Fruit fly (Drosophila melanogaster): ENCODE data around the gene PIG-H.

The PIG-H gene

dm6 chr3R:7962778-7963494 is 36.7 kb upstream of the PIG-H start (continued):
- TF ChIP-seq Bgb (GFP tag; IDR thresholded peaks at IDR 0.05; ENCODE audit: partially characterized antibody) (no peak), Doc3 (GFP tag; IDR thresholded peaks at IDR 0.05; ENCODE audit: partially characterized antibody) (no peak), CG9437 (GFP tag; optimal IDR thresholded peaks at IDR 0.05) (peak; percentile 76), CG6689 (GFP tag; IDR thresholded peaks at IDR 0.05) (peak; percentile 40), CG6272 (GFP tag; IDR thresholded peaks at IDR 0.05) (0 out of 2 replicates have a peak, but pooled peaks have one; percentile 6), dan (GFP tag; IDR thresholded peaks at IDR 0.05) (no peak), CG9817 (tag; optimal IDR thresholded peaks at IDR 0.05) (no peak), prd (optimal IDR thresholded peaks at IDR 0.05) (no peak), prd (GFP tag; IDR thresholded peaks at IDR 0.05) (peak; percentile 55), Med (GFP tag) (peak; percentile 61), H2.0 (GFP tag; IDR thresholded peaks at IDR 0.05) (0 out of 2 replicates have a peak, but pooled peaks have one; percentile 18), Opbp (GFP tag; IDR thresholded peaks at IDR 0.05; ENCODE audit: partially characterized antibody) (0 out of 3 replicates have a peak, but pooled peaks have one; percentile 47), wdn (GFP tag; IDR thresholded peaks at IDR 0.05) (no peak), sisA (GFP tag; IDR thresholded peaks at IDR 0.05) (0 out of 2 replicates have a peak, but pooled peaks have one; percentile 39), CG13287 (GFP tag; IDR thresholded peaks at IDR 0.05; ENCODE audit: partially characterized antibody) (no peak), Awh (GFP tag; IDR thresholded peaks at IDR 0.05) (no peak), gt (GFP tag; IDR thresholded peaks at IDR 0.05) (no peak), CG8924 (tag; optimal IDR thresholded peaks at IDR 0.05) (peak; percentile 47), CG10462 (GFP tag; optimal IDR thresholded peaks at IDR 0.05) (peak; percentile 22), caup (GFP tag; optimal IDR thresholded peaks at IDR 0.05; ENCODE audit: severe bottlenecking) (no peak), HmgZ (tag; optimal IDR thresholded peaks at IDR 0.05) (no peak), tgo (GFP tag; IDR thresholded peaks at IDR 0.05) (no peak), CG10321 (GFP tag; IDR thresholded peaks at IDR 0.05) (no peak), nerfin-2 (GFP tag; IDR thresholded peaks at IDR 0.05; ENCODE audit: partially characterized antibody) (no peak), z (GFP tag; IDR thresholded peaks at IDR 0.05) (peak; percentile 62; the same call in 1 of the 3 replicates), Dref (GFP tag; IDR thresholded peaks at IDR 0.05) (no peak), CG13775 (GFP tag; optimal IDR thresholded peaks at IDR 0.05) (peak; percentile 66), CG8359 (GFP tag; optimal IDR thresholded peaks at IDR 0.05; ENCODE audit: borderline replicate concordance) (peak; percentile 19), CG8388 (GFP tag; optimal IDR thresholded peaks at IDR 0.05) (peak; percentile 53), Ssrp (tag; optimal IDR thresholded peaks at IDR 0.05) (no peak), disco-r (GFP tag; optimal IDR thresholded peaks at IDR 0.05) (no peak), YL-1 (GFP tag; optimal IDR thresholded peaks at IDR 0.05) (peak; percentile 7), CG17328 (GFP tag; IDR thresholded peaks at IDR 0.05) (peak; percentile 58; the same call in 1 of the 2 replicates), CG14710 (tag; optimal IDR thresholded peaks at IDR 0.05) (peak; percentile 78), amos (GFP tag; IDR thresholded peaks at IDR 0.05; ENCODE audit: partially characterized antibody) (no peak), Vsx1 (GFP tag; optimal IDR thresholded peaks at IDR 0.05) (no peak), unpg (GFP tag; optimal IDR thresholded peaks at IDR 0.05) (no peak), CG5180 (GFP tag; optimal IDR thresholded peaks at IDR 0.05) (peak; percentile 94), bab2 (GFP tag; optimal IDR thresholded peaks at IDR 0.05) (no peak), Mad (GFP tag; optimal IDR thresholded peaks at IDR 0.05) (no peak), CG18476 (GFP tag; optimal IDR thresholded peaks at IDR 0.05) (no peak), Blimp-1 (GFP tag; optimal IDR thresholded peaks at IDR 0.05) (peak; percentile 32), Xbp1 (GFP tag; optimal IDR thresholded peaks at IDR 0.05) (peak; percentile 15), CG30020 (tag; optimal IDR thresholded peaks at IDR 0.05) (no peak), CG14667 (GFP tag; IDR thresholded peaks at IDR 0.05) (peak; percentile 25; the same call in 1 of the 2 replicates), emc (GFP tag; optimal IDR thresholded peaks at IDR 0.05) (no peak), CG13296 (GFP tag; optimal IDR thresholded peaks at IDR 0.05) (no peak), dmrt99B (tag; optimal IDR thresholded peaks at IDR 0.05) (peak; percentile 66)

Data from whole organism, embryonic.